Worm (Caenorhabditis elegans): ENCODE results near the gene Y116A8C.3.

DNA sequence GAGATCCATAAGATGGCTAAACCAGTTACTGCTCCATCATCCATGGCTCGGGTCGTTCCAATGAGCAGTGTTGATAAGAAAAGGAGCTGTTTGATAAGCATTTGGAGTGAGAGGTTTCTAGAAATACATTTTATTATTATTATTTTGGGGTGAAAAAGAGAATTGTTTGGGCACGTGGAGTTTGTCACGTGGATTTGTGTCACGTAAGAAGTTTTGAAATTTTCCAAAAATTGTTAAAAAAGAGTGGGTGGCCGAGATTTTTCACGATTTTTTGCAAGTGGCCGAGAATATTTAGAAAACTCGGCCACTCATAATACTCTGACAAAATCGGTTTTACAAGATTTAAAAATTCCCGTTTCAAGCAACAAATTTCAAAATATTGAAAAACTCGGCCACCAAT is 47.0 kb upstream of the Y116A8C.3 start, which contains the start of gene T06A10.106:
- TF ChIP-seq unc-62 (GFP tag; optimal IDR thresholded peaks at IDR 0.05) (no peak), mbf-1 (tag; optimal IDR thresholded peaks at IDR 0.05) (no peak), mab-5 (tag; optimal IDR thresholded peaks at IDR 0.05) (no peak), ama-1 (optimal IDR thresholded peaks at IDR 0.05) (no peak)

Measured in whole organism, L2 larva.